Comparison of ENCODE assay signal across 3 worm cellular contexts in the genomic region with DNA sequence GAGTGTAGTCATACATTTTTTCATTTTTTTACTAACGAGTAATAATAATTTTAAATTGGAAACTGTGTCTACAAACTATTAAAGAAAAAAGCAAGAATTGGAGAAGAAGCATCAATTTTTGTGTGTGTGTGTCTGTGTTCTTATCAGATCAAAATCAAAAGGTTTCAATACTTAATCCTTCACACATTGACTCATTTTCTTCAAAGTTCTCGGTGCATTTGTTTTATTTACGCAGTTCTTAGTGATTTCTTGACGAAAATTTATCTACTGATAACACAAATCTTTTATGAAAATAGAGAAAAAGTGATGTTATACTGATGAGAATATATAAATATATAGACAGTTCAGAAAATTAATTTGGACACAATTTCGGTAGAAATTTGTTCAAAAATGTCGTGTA.
TF ChIP-seq lines count a peak whose summit lies in the region.

A gene (minus strand): TSS at position 71 of the 400 bp plus-strand sequence.

TF ChIP-seq in whole organism, L1 larva, 84 proteins besides CTCF, POLR2A, EP300 and RAD21:
- TF ChIP-seq elt-2 (tag; optimal IDR thresholded peaks at IDR 0.05; lab: Kevin White, UChicago), result peak; percentile 52
- no peak for TF ChIP-seq lin-39 (tag; optimal IDR thresholded peaks at IDR 0.05; lab: Kevin White, UChicago)
- no peak for TF ChIP-seq fkh-10 (GFP tag; optimal IDR thresholded peaks at IDR 0.05; lab: Kevin White, UChicago)
- TF ChIP-seq ama-1 (optimal IDR thresholded peaks at IDR 0.05; lab: Kevin White, UChicago), result no peak
- no peak for TF ChIP-seq vab-15 (tag; optimal IDR thresholded peaks at IDR 0.05; lab: Kevin White, UChicago)
TF ChIP-seq in whole organism, L1 larva: peak in this region for 1.

TF ChIP-seq in whole organism, L2 larva, 48 proteins besides CTCF, POLR2A, EP300 and RAD21:
- no peak for TF ChIP-seq crh-2 (tag; optimal IDR thresholded peaks at IDR 0.05; lab: Kevin White, UChicago)
- TF ChIP-seq fos-1 (tag; optimal IDR thresholded peaks at IDR 0.05; lab: Kevin White, UChicago), result peak; percentile 5
TF ChIP-seq in whole organism, L2 larva: peak in this region for 1.

TF ChIP-seq in whole organism, L3 larva, 47 proteins besides CTCF, POLR2A, EP300 and RAD21:
- TF ChIP-seq pqm-1 (tag; optimal IDR thresholded peaks at IDR 0.05; lab: Kevin White, UChicago) (peak; percentile 47), elt-2 (tag; optimal IDR thresholded peaks at IDR 0.05; lab: Kevin White, UChicago) (peak; percentile 53), egl-27 (tag; optimal IDR thresholded peaks at IDR 0.05; lab: Kevin White, UChicago) (no peak)
TF ChIP-seq in whole organism, L3 larva: peak in this region for 2.
